Fruit fly (Drosophila melanogaster) whole organism, embryonic: ENCODE data around the gene TfIIS.

Source experiments
- ATbp ChIP-seq: fragments of 200-800 bp; sonication (Bioruptor generic); optimal IDR thresholded peaks from 2 replicates; lab custom pipeline; 2017; ENCODE audit warnings: missing biosample characterization, mild to moderate bottlenecking, missing genetic modification characterization, missing genetic modification reagents
- Aef1 ChIP-seq: fragments of 200-800 bp; sonication (Bioruptor generic); IDR thresholded peaks from 3 replicates; pipeline ENCODE4 v1.3.6; 2022; ENCODE audit warnings: missing biosample characterization, missing genetic modification characterization
- Bteb2 ChIP-seq: fragments of 200-800 bp; sonication (Bioruptor generic); optimal IDR thresholded peaks from 2 replicates; lab custom pipeline; 2016; ENCODE audit warnings: missing biosample characterization, missing genetic modification characterization
- CG12155 ChIP-seq: fragments of 200-800 bp; sonication (Bioruptor generic); optimal IDR thresholded peaks from 3 replicates; lab custom pipeline; 2016; ENCODE audit warnings: missing biosample characterization, missing genetic modification characterization
- CG13424 ChIP-seq: fragments of 200-800 bp; sonication (Bioruptor generic); optimal IDR thresholded peaks from 2 replicates; lab custom pipeline; 2019; ENCODE audit warnings: missing biosample characterization, mild to moderate bottlenecking, missing genetic modification characterization, moderate library complexity
- CG1602 ChIP-seq: fragments of 200-800 bp; sonication (Bioruptor generic); optimal IDR thresholded peaks from 3 replicates; lab custom pipeline; 2016; ENCODE audit warnings: missing biosample characterization, missing genetic modification characterization
- CG16863 ChIP-seq: fragments of 200-800 bp; sonication (Bioruptor generic); optimal IDR thresholded peaks from 3 replicates; lab custom pipeline; 2016; ENCODE audit warnings: missing biosample characterization, missing genetic modification characterization
- CG18764 ChIP-seq: fragments of 200-800 bp; sonication (Bioruptor generic); optimal IDR thresholded peaks from 3 replicates; lab custom pipeline; 2016; ENCODE audit warnings: missing biosample characterization, missing genetic modification characterization
- CG2875 ChIP-seq: fragments of 200-800 bp; sonication (Bioruptor generic); optimal IDR thresholded peaks from 2 replicates; lab custom pipeline; 2017; ENCODE audit warnings: missing biosample characterization, mild to moderate bottlenecking, missing genetic modification characterization, missing genetic modification reagents
- CG31441 ChIP-seq: fragments of 200-800 bp; sonication (Bioruptor generic); IDR thresholded peaks from 2 replicates; pipeline ENCODE4 v1.3.6; 2022; ENCODE audit warnings: missing biosample characterization, missing genetic modification characterization
- CG34376 ChIP-seq: fragments of 200-800 bp; sonication (Bioruptor generic); optimal IDR thresholded peaks from 2 replicates; lab custom pipeline; 2018; ENCODE audit warnings: missing biosample characterization, mild to moderate bottlenecking, missing genetic modification characterization
- CG34422 ChIP-seq: fragments of 200-800 bp; sonication (Bioruptor generic); IDR thresholded peaks from 3 replicates; pipeline ENCODE4 v1.3.6; 2022; ENCODE audit warnings: missing biosample characterization, missing genetic modification characterization
- CG42726 ChIP-seq: fragments of 200-800 bp; sonication (Bioruptor generic); IDR thresholded peaks from 2 replicates; pipeline ENCODE4 v1.3.6; 2022; ENCODE audit warnings: missing biosample characterization, missing genetic modification characterization; ENCODE audit not compliant: partially characterized antibody
- CG4854 ChIP-seq: fragments of 200-800 bp; sonication (Bioruptor generic); optimal IDR thresholded peaks from 2 replicates; lab custom pipeline; 2016; ENCODE audit warnings: missing biosample characterization, missing genetic modification characterization, inconsistent platforms
- CG6654 ChIP-seq: fragments of 200-800 bp; sonication (Bioruptor generic); optimal IDR thresholded peaks from 2 replicates; lab custom pipeline; 2017; ENCODE audit warnings: missing biosample characterization, mild to moderate bottlenecking, missing genetic modification characterization
- CG7928 ChIP-seq: fragments of 200-800 bp; sonication (Bioruptor generic); optimal IDR thresholded peaks from 2 replicates; lab custom pipeline; 2017; ENCODE audit warnings: missing biosample characterization, mild to moderate bottlenecking, missing genetic modification characterization
- CG8359 ChIP-seq: fragments of 200-800 bp; sonication (Bioruptor generic); optimal IDR thresholded peaks from 2 replicates; lab custom pipeline; 2017; ENCODE audit warnings: missing biosample characterization, mild to moderate bottlenecking, missing genetic modification characterization, borderline replicate concordance
- CG8765 ChIP-seq: fragments of 200-800 bp; sonication (Bioruptor generic); IDR thresholded peaks from 2 replicates; pipeline ENCODE4 v1.3.6; 2022; ENCODE audit warnings: missing biosample characterization, missing genetic modification characterization
- CG8924 ChIP-seq: fragments of 200-800 bp; optimal IDR thresholded peaks from 3 replicates; lab custom pipeline; 2019; ENCODE audit warnings: missing biosample characterization, mild to moderate bottlenecking, missing genetic modification characterization, moderate library complexity
- CG9797 ChIP-seq: fragments of 200-800 bp; sonication (Bioruptor generic); optimal IDR thresholded peaks from 3 replicates; lab custom pipeline; 2018; ENCODE audit warnings: missing biosample characterization, mild to moderate bottlenecking, missing genetic modification characterization
- CG9876 ChIP-seq: fragments of 200-800 bp; sonication (Bioruptor generic); optimal IDR thresholded peaks from 2 replicates; lab custom pipeline; 2016; ENCODE audit warnings: missing biosample characterization, missing genetic modification characterization
- CoRest ChIP-seq: fragments of 200-800 bp; sonication (Bioruptor generic); optimal IDR thresholded peaks from 3 replicates; lab custom pipeline; 2018; ENCODE audit warnings: missing biosample characterization, mild to moderate bottlenecking, missing genetic modification characterization, moderate library complexity
- Dip3 ChIP-seq: fragments of 200-800 bp; sonication (Bioruptor generic); optimal IDR thresholded peaks from 3 replicates; lab custom pipeline; 2016; ENCODE audit warnings: missing biosample characterization, missing genetic modification characterization
- Dref ChIP-seq: fragments of 200-800 bp; sonication (Bioruptor generic); IDR thresholded peaks from 2 replicates; pipeline ENCODE4 v1.3.6; 2022; ENCODE audit warnings: missing biosample characterization, missing genetic modification characterization
- Elba2 ChIP-seq: fragments of 200-800 bp; sonication (Bioruptor generic); optimal IDR thresholded peaks from 3 replicates; lab custom pipeline; 2016; ENCODE audit warnings: missing biosample characterization, missing genetic modification characterization
- Ets97D ChIP-seq: fragments of 200-800 bp; sonication (Bioruptor generic); optimal IDR thresholded peaks from 3 replicates; lab custom pipeline; 2016; ENCODE audit warnings: missing biosample characterization, missing genetic modification characterization
- MBD-R2 ChIP-seq: fragments of 200-800 bp; sonication (Bioruptor generic); IDR thresholded peaks from 2 replicates; pipeline ENCODE4 v1.3.6; 2022; ENCODE audit warnings: missing biosample characterization, missing genetic modification characterization
- Med ChIP-seq: fragments of 200-800 bp; sonication (Bioruptor generic); peaks from one replicate; lab custom pipeline; 2016; ENCODE audit warnings: missing biosample characterization, missing genetic modification characterization, mild to moderate bottlenecking, inconsistent platforms, moderate library complexity
- Pdp1 ChIP-seq, 2 experiments: fragments of 200-800 bp; sonication (Bioruptor generic); optimal IDR thresholded peaks; 3 replicates each; lab custom pipeline; 2016; ENCODE audit warnings: missing biosample characterization in 2 of 2, missing genetic modification characterization in 2 of 2, mild to moderate bottlenecking in 1 of 2, moderate library complexity in 1 of 2
- ato ChIP-seq: fragments of 200-800 bp; sonication (Bioruptor generic); IDR thresholded peaks from 2 replicates; pipeline ENCODE4 v1.3.6; 2022; ENCODE audit warnings: missing biosample characterization, missing genetic modification characterization; ENCODE audit not compliant: partially characterized antibody
- corto ChIP-seq: fragments of 200-800 bp; sonication (Bioruptor generic); optimal IDR thresholded peaks from 2 replicates; lab custom pipeline; 2016; ENCODE audit warnings: missing biosample characterization, mild to moderate bottlenecking, missing genetic modification characterization, moderate library complexity
- croc ChIP-seq: fragments of 200-800 bp; sonication (Bioruptor generic); conservative IDR thresholded peaks from 3 replicates; pipeline ENCODE4 v1.3.6; 2022; ENCODE audit warnings: missing biosample characterization, missing genetic modification characterization
- exex ChIP-seq: fragments of 200-800 bp; sonication (Bioruptor generic); optimal IDR thresholded peaks from 4 replicates; lab custom pipeline; 2018; ENCODE audit warnings: missing biosample characterization, mild to moderate bottlenecking, missing genetic modification characterization, moderate library complexity
- gcm2 ChIP-seq: fragments of 200-800 bp; sonication (Bioruptor generic); optimal IDR thresholded peaks from 2 replicates; lab custom pipeline; 2016; ENCODE audit warnings: missing biosample characterization, missing genetic modification characterization
- jing ChIP-seq: fragments of 200-800 bp; sonication (Bioruptor generic); optimal IDR thresholded peaks from 2 replicates; lab custom pipeline; 2018; ENCODE audit warnings: missing biosample characterization, mild to moderate bottlenecking, missing genetic modification characterization
- knrl ChIP-seq: fragments of 200-800 bp; sonication (Bioruptor generic); IDR thresholded peaks from 3 replicates; pipeline ENCODE4 v1.3.6; 2022; ENCODE audit warnings: missing biosample characterization, missing genetic modification characterization; ENCODE audit not compliant: partially characterized antibody
- nom ChIP-seq: fragments of 200-800 bp; sonication (Bioruptor generic); optimal IDR thresholded peaks from 2 replicates; lab custom pipeline; 2017; ENCODE audit warnings: missing biosample characterization, missing genetic modification characterization, mild to moderate bottlenecking, moderate library complexity, missing genetic modification reagents
- row ChIP-seq: fragments of 200-800 bp; sonication (Bioruptor generic); IDR thresholded peaks from 3 replicates; pipeline ENCODE4 v1.3.6; 2022; ENCODE audit warnings: missing biosample characterization, missing genetic modification characterization
- sd ChIP-seq: fragments of 200-800 bp; sonication (Bioruptor generic); optimal IDR thresholded peaks from 3 replicates; lab custom pipeline; 2018; ENCODE audit warnings: missing biosample characterization, mild to moderate bottlenecking, missing genetic modification characterization, moderate library complexity
- sens ChIP-seq: fragments of 200-800 bp; sonication (Bioruptor generic); peaks from one replicate; lab custom pipeline; 2016; ENCODE audit warnings: missing biosample characterization, missing genetic modification characterization
- sna ChIP-seq: fragments of 200-800 bp; sonication (Bioruptor generic); IDR thresholded peaks from 2 replicates; pipeline ENCODE4 v1.3.6; 2022; ENCODE audit warnings: missing biosample characterization, missing genetic modification characterization; ENCODE audit not compliant: partially characterized antibody
- ssp ChIP-seq: fragments of 200-800 bp; sonication (Bioruptor generic); IDR thresholded peaks from 2 replicates; pipeline ENCODE4 v1.3.6; 2022; ENCODE audit warnings: missing biosample characterization, missing genetic modification characterization
- stwl ChIP-seq: fragments of 200-800 bp; sonication (Bioruptor generic); optimal IDR thresholded peaks from 3 replicates; lab custom pipeline; 2018; ENCODE audit warnings: missing biosample characterization, mild to moderate bottlenecking, missing genetic modification characterization, moderate library complexity
- toy ChIP-seq: fragments of 200-800 bp; sonication (Bioruptor generic); IDR thresholded peaks from 2 replicates; pipeline ENCODE4 v1.3.6; 2022; ENCODE audit warnings: missing biosample characterization, missing genetic modification characterization
- zen ChIP-seq: fragments of 200-800 bp; sonication (Bioruptor generic); optimal IDR thresholded peaks from 3 replicates; lab custom pipeline; 2018; ENCODE audit warnings: missing biosample characterization, mild to moderate bottlenecking, missing genetic modification characterization, moderate library complexity
- zf30C ChIP-seq: fragments of 200-800 bp; sonication (Bioruptor generic); optimal IDR thresholded peaks from 3 replicates; lab custom pipeline; 2018; ENCODE audit warnings: missing biosample characterization, mild to moderate bottlenecking, missing genetic modification characterization

Gene TfIIS

dm6 chr2L:15059000-15059399 lies 1.6 kb downstream of the TfIIS start:
- TF ChIP-seq exex (tag; lab: Kevin White, UChicago) (peak; percentile 55), CG34422 (peak; percentile 10; the same call in 1 of the 3 replicates), CG18764 (GFP tag; lab: Kevin White, UChicago) (no peak), Dref (GFP tag; lab: Robert Waterston, UW) (0 out of 2 replicates have a peak, but pooled peaks have one; percentile 16)
- TF ChIP-seq, all 482 proteins: peak for 3

DNA sequence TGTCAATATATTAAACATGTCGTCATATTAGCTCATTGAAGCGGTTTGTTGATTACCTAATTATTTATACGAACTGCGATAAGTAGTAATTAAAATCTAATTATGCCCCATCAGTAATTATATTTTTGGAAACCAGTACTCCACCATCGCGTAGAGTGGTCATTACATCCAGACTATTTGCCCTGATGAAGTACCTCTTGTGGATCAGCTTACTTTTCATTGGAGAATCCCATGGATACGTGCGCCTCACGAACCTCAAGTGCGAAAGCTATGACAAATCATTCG lies 2.5 kb downstream of the TfIIS start, which contains the start of gene CG33679:
Gene CG33679, plus strand, starts transcription at position 186 of the 285 bp plus-strand sequence.
- TF ChIP-seq CG4854 (no peak), CG2875 (no peak), CG9797 (GFP tag; lab: Kevin White, UChicago) (peak; percentile 38), croc (no peak), jing (GFP tag; lab: Kevin White, UChicago) (no peak), ATbp (no peak), Med (peak; percentile 26), CG31441 (GFP tag; lab: Robert Waterston, UW) (no peak), CG34376 (GFP tag; lab: Kevin White, UChicago) (no peak), zen (tag; lab: Kevin White, UChicago) (no peak), Bteb2 (GFP tag; lab: Kevin White, UChicago) (no peak), Aef1 (GFP tag; lab: Robert Waterston, UW) (no peak), zf30C (GFP tag; lab: Kevin White, UChicago) (no peak), gcm2 (GFP tag; lab: Kevin White, UChicago) (no peak), stwl (tag; lab: Kevin White, UChicago) (peak; percentile 26), sens (GFP tag; lab: Kevin White, UChicago) (peak; percentile 50), CG7928 (no peak), CG1602 (no peak), Ets97D (no peak), CG16863 (GFP tag; lab: Kevin White, UChicago) (no peak), toy (no peak), nom (GFP tag; lab: Kevin White, UChicago) (no peak), CG6654 (GFP tag; lab: Kevin White, UChicago) (no peak)
- TF ChIP-seq, all 482 proteins: peak for 4

dm6 chr2L:15057225-15058117 lies 3.1 kb downstream of the TfIIS start, which contains the start of gene ck:
Gene ck (minus strand): TSS chr2L:15057862.
- TF ChIP-seq CG8924 (peak; percentile 42), corto (GFP tag; lab: Kevin White, UChicago) (no peak), ssp (no peak), ato (GFP tag; lab: Robert Waterston, UW) (peak; percentile 77), MBD-R2 (GFP tag; lab: Robert Waterston, UW) (peak; percentile 57), CG42726 (0 out of 2 replicates have a peak, but pooled peaks have one; percentile 51), CoRest (tag; lab: Kevin White, UChicago) (peak; percentile 15), CG9876 (no peak), Dref (GFP tag; lab: Robert Waterston, UW) (peak; percentile 85), CG4854 (no peak), Dip3 (no peak), CG9797 (GFP tag; lab: Kevin White, UChicago) (peak; percentile 96), CG34376 (GFP tag; lab: Kevin White, UChicago) (peak; percentile 2), CG12155 (GFP tag; lab: Kevin White, UChicago) (peak; percentile 47), knrl (GFP tag; lab: Robert Waterston, UW) (peak; percentile 60), row (GFP tag; lab: Robert Waterston, UW) (peak; percentile 30; the same call in 1 of the 3 replicates), CG8765 (GFP tag; lab: Robert Waterston, UW) (no peak), sd (tag; lab: Kevin White, UChicago) (peak; percentile 44), CG13424 (tag; lab: Kevin White, UChicago) (no peak), Elba2 (peak; percentile 89), sna (GFP tag; lab: Robert Waterston, UW) (peak; percentile 65), CG8359 (no peak), Pdp1 (GFP tag; optimal IDR thresholded peaks at IDR 0.05; lab: Kevin White, UChicago) (peak in 1 of 2 experiments; percentile 79)
